Fruit fly (Drosophila melanogaster) whole organism, embryonic: ENCODE data around the gene CG7386.

Source experiments
- B-H2 ChIP-seq: fragments of 200-800 bp; sonication (Bioruptor generic); optimal IDR thresholded peaks from 2 replicates; lab custom pipeline; 2018; ENCODE audit warnings: missing biosample characterization, mild to moderate bottlenecking, missing genetic modification characterization
- BEAF-32 ChIP-seq: fragments of 200-800 bp; sonication (Bioruptor generic); optimal IDR thresholded peaks from 3 replicates; lab custom pipeline; 2017; ENCODE audit warnings: missing biosample characterization, missing genetic modification characterization, mild to moderate bottlenecking, moderate library complexity, missing genetic modification reagents
- Bgb ChIP-seq: fragments of 200-800 bp; sonication (Bioruptor generic); IDR thresholded peaks from 2 replicates; pipeline ENCODE4 v1.3.6; 2022; ENCODE audit warnings: missing biosample characterization, missing genetic modification characterization; ENCODE audit not compliant: partially characterized antibody
- CG10321 ChIP-seq: fragments of 200-800 bp; sonication (Bioruptor generic); IDR thresholded peaks from 2 replicates; pipeline ENCODE4 v1.3.6; 2022; ENCODE audit warnings: missing biosample characterization, missing genetic modification characterization
- CG10654 ChIP-seq: fragments of 200-800 bp; sonication (Bioruptor generic); optimal IDR thresholded peaks from 2 replicates; lab custom pipeline; 2016; ENCODE audit warnings: missing biosample characterization, missing genetic modification characterization
- CG12236 ChIP-seq: fragments of 200-800 bp; sonication (Bioruptor generic); optimal IDR thresholded peaks from 2 replicates; lab custom pipeline; 2016; ENCODE audit warnings: missing biosample characterization, missing genetic modification characterization
- CG13894 ChIP-seq: fragments of 200-800 bp; sonication (Bioruptor generic); optimal IDR thresholded peaks from 3 replicates; lab custom pipeline; 2018; ENCODE audit warnings: missing biosample characterization, mild to moderate bottlenecking, missing genetic modification characterization, moderate library complexity
- CG15269 ChIP-seq: fragments of 200-800 bp; sonication (Bioruptor generic); optimal IDR thresholded peaks from 2 replicates; lab custom pipeline; 2018; ENCODE audit warnings: missing biosample characterization, mild to moderate bottlenecking, missing genetic modification characterization, moderate library complexity
- CG17328 ChIP-seq: fragments of 200-800 bp; sonication (Bioruptor generic); IDR thresholded peaks from 2 replicates; pipeline ENCODE4 v1.3.6; 2022; ENCODE audit warnings: missing biosample characterization, missing genetic modification characterization
- CG17568 ChIP-seq: fragments of 200-800 bp; sonication (Bioruptor generic); optimal IDR thresholded peaks from 2 replicates; lab custom pipeline; 2018; ENCODE audit warnings: missing biosample characterization, mild to moderate bottlenecking, missing genetic modification characterization, moderate library complexity
- CG17829 ChIP-seq: fragments of 200-800 bp; optimal IDR thresholded peaks from 2 replicates; lab custom pipeline; 2019; ENCODE audit warnings: missing biosample characterization, mild to moderate bottlenecking, missing genetic modification characterization, moderate library complexity
- CG18011 ChIP-seq: fragments of 200-800 bp; sonication (Bioruptor generic); optimal IDR thresholded peaks from 2 replicates; lab custom pipeline; 2017; ENCODE audit warnings: missing biosample characterization, missing genetic modification characterization, mild to moderate bottlenecking, moderate library complexity, missing genotype
- CG2889 ChIP-seq: fragments of 200-800 bp; sonication (Bioruptor generic); IDR thresholded peaks from 3 replicates; pipeline ENCODE4 v1.3.6; 2022; ENCODE audit warnings: missing biosample characterization, missing genetic modification characterization
- CG31224 ChIP-seq: fragments of 200-800 bp; sonication (Bioruptor generic); IDR thresholded peaks from 2 replicates; pipeline ENCODE4 v1.3.6; 2022; ENCODE audit warnings: missing biosample characterization, missing genetic modification characterization
- CG33557 ChIP-seq: fragments of 200-800 bp; sonication (Bioruptor generic); optimal IDR thresholded peaks from 2 replicates; lab custom pipeline; 2019; ENCODE audit warnings: missing biosample characterization, mild to moderate bottlenecking, missing genetic modification characterization, moderate library complexity
- CG4404 ChIP-seq: fragments of 200-800 bp; sonication (Bioruptor generic); IDR thresholded peaks from 2 replicates; pipeline ENCODE4 v1.3.6; 2022; ENCODE audit warnings: missing biosample characterization, missing genetic modification characterization
- CG6683 ChIP-seq: fragments of 200-800 bp; sonication (Bioruptor generic); optimal IDR thresholded peaks from 2 replicates; lab custom pipeline; 2017; ENCODE audit warnings: missing biosample characterization, mild to moderate bottlenecking, missing genetic modification characterization, missing genetic modification reagents
- CG6791 ChIP-seq: fragments of 200-800 bp; sonication (Bioruptor generic); IDR thresholded peaks from 3 replicates; pipeline ENCODE4 v1.3.6; 2022; ENCODE audit warnings: missing biosample characterization, missing genetic modification characterization; ENCODE audit not compliant: partially characterized antibody
- CG8290 ChIP-seq, 3 experiments: fragments of 200-800 bp; sonication (Bioruptor generic); optimal IDR thresholded peaks; 2 replicates each; lab custom pipeline; 2016 to 2019; ENCODE audit warnings: missing biosample characterization in 3 of 3, missing genetic modification characterization in 3 of 3, mild to moderate bottlenecking in 2 of 3, moderate library complexity in 1 of 3
- CG8359 ChIP-seq: fragments of 200-800 bp; sonication (Bioruptor generic); optimal IDR thresholded peaks from 2 replicates; lab custom pipeline; 2017; ENCODE audit warnings: missing biosample characterization, mild to moderate bottlenecking, missing genetic modification characterization, borderline replicate concordance
- CoRest ChIP-seq: fragments of 200-800 bp; sonication (Bioruptor generic); optimal IDR thresholded peaks from 3 replicates; lab custom pipeline; 2018; ENCODE audit warnings: missing biosample characterization, mild to moderate bottlenecking, missing genetic modification characterization, moderate library complexity
- D19A ChIP-seq: fragments of 200-800 bp; optimal IDR thresholded peaks from 3 replicates; lab custom pipeline; 2019; ENCODE audit warnings: missing biosample characterization, mild to moderate bottlenecking, missing genetic modification characterization, moderate library complexity
- Dll ChIP-seq: fragments of 200-800 bp; sonication (Bioruptor generic); IDR thresholded peaks from 4 replicates; pipeline ENCODE4 v1.3.6; 2022; ENCODE audit warnings: missing biosample characterization, missing genetic modification characterization; ENCODE audit not compliant: partially characterized antibody
- HLH3B ChIP-seq: fragments of 200-800 bp; sonication (Bioruptor generic); IDR thresholded peaks from 2 replicates; pipeline ENCODE4 v1.3.6; 2022; ENCODE audit warnings: missing biosample characterization, missing genetic modification characterization
- HmgZ ChIP-seq: fragments of 200-800 bp; sonication (Bioruptor generic); optimal IDR thresholded peaks from 2 replicates; lab custom pipeline; 2018; ENCODE audit warnings: missing biosample characterization, mild to moderate bottlenecking, missing genetic modification characterization
- Mes4 ChIP-seq: fragments of 200-800 bp; sonication (Bioruptor generic); optimal IDR thresholded peaks from 2 replicates; lab custom pipeline; 2016; ENCODE audit warnings: missing biosample characterization, missing genetic modification characterization
- Ptx1 ChIP-seq: fragments of 200-800 bp; sonication (Bioruptor generic); IDR thresholded peaks from 2 replicates; pipeline ENCODE4 v1.3.6; 2022; ENCODE audit warnings: missing biosample characterization, missing genetic modification characterization
- TFAM ChIP-seq: fragments of 200-800 bp; sonication (Bioruptor generic); optimal IDR thresholded peaks from 2 replicates; lab custom pipeline; 2017; ENCODE audit warnings: missing biosample characterization, missing genetic modification characterization, inconsistent platforms
- Tbp ChIP-seq: fragments of >200 bp; optimal IDR thresholded peaks from 2 replicates; lab custom pipeline; 2018; ENCODE audit warnings: missing biosample characterization, missing genetic modification characterization
- Xrp1 ChIP-seq: fragments of 200-800 bp; sonication (Bioruptor generic); IDR thresholded peaks from 2 replicates; pipeline ENCODE4 v1.3.6; 2022; ENCODE audit warnings: missing biosample characterization, missing genetic modification characterization
- az2 ChIP-seq: fragments of 200-800 bp; sonication (Bioruptor generic); optimal IDR thresholded peaks from 3 replicates; lab custom pipeline; 2016; ENCODE audit warnings: missing biosample characterization, missing genetic modification characterization
- cato ChIP-seq: fragments of 200-800 bp; sonication (Bioruptor generic); optimal IDR thresholded peaks from 2 replicates; lab custom pipeline; 2016; ENCODE audit warnings: missing biosample characterization, missing genetic modification characterization, borderline replicate concordance
- croc ChIP-seq: fragments of 200-800 bp; sonication (Bioruptor generic); conservative IDR thresholded peaks from 3 replicates; pipeline ENCODE4 v1.3.6; 2022; ENCODE audit warnings: missing biosample characterization, missing genetic modification characterization
- danr ChIP-seq: fragments of 200-800 bp; sonication (Bioruptor generic); IDR thresholded peaks from 2 replicates; pipeline ENCODE4 v1.3.6; 2022; ENCODE audit warnings: missing biosample characterization, missing genetic modification characterization
- fd102C ChIP-seq: fragments of 200-800 bp; sonication (Bioruptor generic); optimal IDR thresholded peaks from 2 replicates; lab custom pipeline; 2018; ENCODE audit warnings: missing biosample characterization, mild to moderate bottlenecking, missing genetic modification characterization, moderate library complexity
- fd64A ChIP-seq: fragments of 200-800 bp; sonication (Bioruptor generic); optimal IDR thresholded peaks from 3 replicates; lab custom pipeline; 2018; ENCODE audit warnings: missing biosample characterization, mild to moderate bottlenecking, missing genetic modification characterization
- fd96Cb ChIP-seq: fragments of 200-800 bp; sonication (Bioruptor generic); optimal IDR thresholded peaks from 2 replicates; lab custom pipeline; 2018; ENCODE audit warnings: missing biosample characterization, mild to moderate bottlenecking, missing genetic modification characterization, moderate library complexity
- grn ChIP-seq: fragments of 200-800 bp; sonication (Bioruptor generic); optimal IDR thresholded peaks from 3 replicates; lab custom pipeline; 2017; ENCODE audit warnings: missing biosample characterization, missing genetic modification characterization
- kah ChIP-seq: fragments of 200-800 bp; sonication (Bioruptor generic); optimal IDR thresholded peaks from 2 replicates; lab custom pipeline; 2018; ENCODE audit warnings: missing biosample characterization, mild to moderate bottlenecking, missing genetic modification characterization
- luna ChIP-seq: fragments of 200-800 bp; sonication (Bioruptor generic); optimal IDR thresholded peaks from 2 replicates; lab custom pipeline; 2016; ENCODE audit warnings: missing biosample characterization, missing genetic modification characterization
- nerfin-2 ChIP-seq: fragments of 200-800 bp; sonication (Bioruptor generic); IDR thresholded peaks from 2 replicates; pipeline ENCODE4 v1.3.6; 2022; ENCODE audit warnings: missing biosample characterization, missing genetic modification characterization; ENCODE audit not compliant: partially characterized antibody
- oc ChIP-seq: fragments of 200-800 bp; sonication (Bioruptor generic); optimal IDR thresholded peaks from 2 replicates; lab custom pipeline; 2018; ENCODE audit warnings: missing biosample characterization, mild to moderate bottlenecking, missing genetic modification characterization, moderate library complexity
- peb ChIP-seq: fragments of 200-800 bp; sonication (Bioruptor generic); IDR thresholded peaks from 2 replicates; pipeline ENCODE4 v1.3.6; 2022; ENCODE audit warnings: missing biosample characterization, missing genetic modification characterization
- pum ChIP-seq: fragments of 200-800 bp; sonication (Bioruptor generic); optimal IDR thresholded peaks from 2 replicates; lab custom pipeline; 2016; ENCODE audit warnings: missing biosample characterization, missing genetic modification characterization
- sens ChIP-seq: fragments of 200-800 bp; sonication (Bioruptor generic); peaks from one replicate; lab custom pipeline; 2016; ENCODE audit warnings: missing biosample characterization, missing genetic modification characterization
- slbo ChIP-seq: fragments of 200-800 bp; sonication (Bioruptor generic); IDR thresholded peaks from 2 replicates; pipeline ENCODE4 v1.3.6; 2022; ENCODE audit warnings: missing biosample characterization, missing genetic modification characterization
- tio ChIP-seq: fragments of 200-800 bp; sonication (Bioruptor generic); optimal IDR thresholded peaks from 2 replicates; lab custom pipeline; 2017; ENCODE audit warnings: missing biosample characterization, missing genetic modification characterization, inconsistent platforms
- ttk ChIP-seq: fragments of 200-800 bp; sonication (Bioruptor generic); IDR thresholded peaks from 2 replicates; pipeline ENCODE4 v2.1.2; 2022; ENCODE audit warnings: missing biosample characterization, missing genetic modification characterization
- tup ChIP-seq: fragments of 200-800 bp; sonication (Bioruptor generic); optimal IDR thresholded peaks from 2 replicates; lab custom pipeline; 2016; ENCODE audit warnings: missing biosample characterization, mild to moderate bottlenecking, missing genetic modification characterization, moderate library complexity
- zen2 ChIP-seq: fragments of 200-800 bp; sonication (Bioruptor generic); IDR thresholded peaks from 3 replicates; pipeline ENCODE4 v1.3.6; 2022; ENCODE audit warnings: missing biosample characterization, missing genetic modification characterization; ENCODE audit not compliant: partially characterized antibody

CG7386 gene

DNA sequence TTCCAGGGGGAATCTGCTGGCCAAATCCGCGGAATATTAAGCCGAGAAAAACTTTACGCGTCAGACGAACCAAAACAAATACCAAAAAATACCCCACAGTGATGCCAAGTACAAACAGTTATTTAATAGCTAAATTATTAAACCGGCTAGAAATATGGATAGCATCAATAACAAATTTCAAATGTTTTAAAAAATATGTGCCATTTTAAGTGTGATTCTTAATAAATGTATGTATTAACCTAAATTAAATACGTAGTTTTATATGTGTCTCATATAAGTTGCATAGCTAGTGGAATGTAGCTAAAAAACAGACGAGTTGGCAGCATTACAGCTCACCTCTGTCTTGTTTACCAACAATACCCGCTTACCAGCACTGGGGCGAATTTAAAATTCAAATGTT lies 7.8 kb upstream of the CG7386 start, which contains the start of gene CG10274 (continued):
- no peak for TF ChIP-seq Dll
- TF ChIP-seq Bgb (GFP tag; lab: Robert Waterston, UW), result no peak
- TF ChIP-seq CG31224 (GFP tag; lab: Robert Waterston, UW), result peak; percentile 35; the same call in 1 of the 2 replicates
- TF ChIP-seq CG8290 (GFP tag; optimal IDR thresholded peaks at IDR 0.05; lab: Kevin White, UChicago), result no peak
- no peak for TF ChIP-seq CG8290 (tag; optimal IDR thresholded peaks at IDR 0.05; lab: Kevin White, UChicago)
- peak; percentile 56 for TF ChIP-seq Tbp (GFP tag; lab: Kevin White, UChicago)
- no peak for TF ChIP-seq D19A
- TF ChIP-seq CG13894, result no peak
- TF ChIP-seq CG15269 (tag; lab: Kevin White, UChicago), result no peak
- peak; percentile 48; the same call in 1 of the 2 replicates for TF ChIP-seq peb (GFP tag; lab: Robert Waterston, UW)
- peak; percentile 78 for TF ChIP-seq CG17829 (tag; lab: Kevin White, UChicago)
- no peak for TF ChIP-seq nerfin-2 (GFP tag; lab: Robert Waterston, UW)
- TF ChIP-seq BEAF-32 (GFP tag; lab: Kevin White, UChicago), result peak; percentile 36
- peak; percentile 37 for TF ChIP-seq fd102C (GFP tag; lab: Kevin White, UChicago)
- peak; percentile 62; the same call in 2 of the 3 replicates for TF ChIP-seq croc (GFP tag; lab: Robert Waterston, UW)
- TF ChIP-seq CoRest (tag; lab: Kevin White, UChicago), result peak; percentile 90
- TF ChIP-seq cato (GFP tag; lab: Kevin White, UChicago), result peak; percentile 56
- TF ChIP-seq slbo, result peak; percentile 84
- peak; percentile 49; the same call in 1 of the 2 replicates for TF ChIP-seq CG17328 (GFP tag; lab: Robert Waterston, UW)
- TF ChIP-seq TFAM (GFP tag; lab: Kevin White, UChicago), result no peak
- no peak for TF ChIP-seq kah (GFP tag; lab: Kevin White, UChicago)
- TF ChIP-seq CG8359 (GFP tag; lab: Kevin White, UChicago), result no peak
- TF ChIP-seq fd64A, result no peak
- TF ChIP-seq CG6791 (GFP tag; lab: Robert Waterston, UW), result no peak
- TF ChIP-seq CG33557 (GFP tag; lab: Kevin White, UChicago), result peak; percentile 73
- TF ChIP-seq grn (GFP tag; lab: Kevin White, UChicago), result no peak
- peak; percentile 82 for TF ChIP-seq Xrp1 (GFP tag; lab: Robert Waterston, UW)
- TF ChIP-seq CG10654 (GFP tag; lab: Kevin White, UChicago), result peak; percentile 68
- peak; percentile 55 for TF ChIP-seq Mes4
- TF ChIP-seq HmgZ (tag; lab: Kevin White, UChicago), result peak; percentile 90
- peak; percentile 65 for TF ChIP-seq fd96Cb (tag; lab: Kevin White, UChicago)
- TF ChIP-seq oc (tag; lab: Kevin White, UChicago), result no peak
- TF ChIP-seq tio (GFP tag; lab: Kevin White, UChicago), result no peak
- peak; percentile 65 for TF ChIP-seq HLH3B (GFP tag; lab: Robert Waterston, UW)
- TF ChIP-seq CG4404 (GFP tag; lab: Robert Waterston, UW), result peak; percentile 71
- no peak for TF ChIP-seq CG10321 (GFP tag; lab: Robert Waterston, UW)
- peak; percentile 76 for TF ChIP-seq Ptx1 (GFP tag; lab: Robert Waterston, UW)
- no peak for TF ChIP-seq zen2
- peak; percentile 79 for TF ChIP-seq az2 (GFP tag; lab: Kevin White, UChicago)
- TF ChIP-seq pum (GFP tag; lab: Kevin White, UChicago), result peak; percentile 63
- TF ChIP-seq sens, result peak; percentile 96
- 0 out of 3 replicates have a peak, but pooled peaks have one; percentile 38 for TF ChIP-seq CG2889 (GFP tag; lab: Robert Waterston, UW)
- TF ChIP-seq CG12236 (GFP tag; lab: Kevin White, UChicago), result peak; percentile 21
- peak; percentile 59 for TF ChIP-seq CG18011 (GFP tag; lab: Kevin White, UChicago)
- TF ChIP-seq danr (GFP tag; lab: Robert Waterston, UW), result no peak
- peak; percentile 39 for TF ChIP-seq CG6683 (GFP tag; lab: Kevin White, UChicago)
- no peak for TF ChIP-seq CG17568 (GFP tag; lab: Kevin White, UChicago)
- TF ChIP-seq luna (GFP tag; lab: Kevin White, UChicago), result peak; percentile 65
- peak; percentile 19; the same call in 1 of the 2 replicates for TF ChIP-seq ttk (GFP tag; lab: Robert Waterston, UW)
- TF ChIP-seq tup (GFP tag; lab: Kevin White, UChicago), result no peak
- no peak for TF ChIP-seq B-H2
